Fruit fly (Drosophila melanogaster) whole organism, prepupa: ENCODE measurements around the gene CaMKII.

Experiments
- Blimp-1 ChIP-seq: fragments of 200-800 bp; sonication (Bioruptor generic); optimal IDR thresholded peaks from 3 replicates; lab custom pipeline; 2017; ENCODE audit warnings: missing biosample characterization, missing genetic modification characterization, mild to moderate bottlenecking, moderate library complexity, missing genetic modification reagents
- CG15336 ChIP-seq: fragments of 200-800 bp; sonication (Bioruptor generic); IDR thresholded peaks from 2 replicates; pipeline ENCODE4 v1.3.6; 2022; ENCODE audit warnings: missing biosample characterization, missing genetic modification characterization
- CG1621 ChIP-seq: fragments of 200-800 bp; sonication (Bioruptor generic); optimal IDR thresholded peaks from 3 replicates; lab custom pipeline; 2018; ENCODE audit warnings: missing biosample characterization, mild to moderate bottlenecking, missing genetic modification characterization
- CG16779 ChIP-seq: fragments of 200-800 bp; sonication (Bioruptor generic); optimal IDR thresholded peaks from 3 replicates; lab custom pipeline; 2017; ENCODE audit warnings: missing biosample characterization, mild to moderate bottlenecking, missing genetic modification characterization
- CG6276 ChIP-seq: fragments of 200-800 bp; sonication (Bioruptor generic); optimal IDR thresholded peaks from 2 replicates; lab custom pipeline; 2017; ENCODE audit warnings: missing biosample characterization, mild to moderate bottlenecking, missing genetic modification characterization
- CG7368 ChIP-seq: fragments of 200-800 bp; sonication (Bioruptor generic); optimal IDR thresholded peaks from 3 replicates; lab custom pipeline; 2016; ENCODE audit warnings: missing biosample characterization, missing genetic modification characterization
- CG8632 ChIP-seq: fragments of 200-800 bp; sonication (Bioruptor generic); optimal IDR thresholded peaks from 3 replicates; lab custom pipeline; 2016; ENCODE audit warnings: missing biosample characterization, missing genetic modification characterization
- Eip75B ChIP-seq: fragments of 200-800 bp; sonication (Bioruptor generic); optimal IDR thresholded peaks from 3 replicates; lab custom pipeline; 2016; ENCODE audit warnings: missing biosample characterization, missing genetic modification characterization
- Hr39 ChIP-seq: fragments of 200-800 bp; sonication (Bioruptor generic); optimal IDR thresholded peaks from 2 replicates; lab custom pipeline; 2016; ENCODE audit warnings: missing biosample characterization, missing genetic modification characterization
- cyc ChIP-seq: fragments of 200-800 bp; sonication (Bioruptor generic); optimal IDR thresholded peaks from 3 replicates; lab custom pipeline; 2016; ENCODE audit warnings: missing biosample characterization, missing genetic modification characterization

CaMKII gene

dm6 chr4:988379-988778 lies 65.1 kb downstream of the CaMKII start:
- TF ChIP-seq CG1621 = no peak
- TF ChIP-seq Eip75B = no peak
- no peak for TF ChIP-seq Hr39 (GFP tag; lab: Kevin White, UChicago)
- no peak for TF ChIP-seq Blimp-1 (GFP tag; lab: Kevin White, UChicago)
- TF ChIP-seq cyc = no peak
- no peak for TF ChIP-seq CG6276 (GFP tag; lab: Kevin White, UChicago)
- TF ChIP-seq CG16779 (tag; lab: Kevin White, UChicago) = no peak
- TF ChIP-seq CG15336 = no peak
- TF ChIP-seq CG8632 = no peak
- no peak for TF ChIP-seq CG7368 (GFP tag; lab: Kevin White, UChicago)
